Worm (Caenorhabditis elegans) whole organism, early embryonic: ENCODE data around the gene srab-25.

ENCODE experiments used
- ama-1 ChIP-seq: fragments of 150-350 bp; optimal IDR thresholded peaks from 2 replicates; lab custom pipeline; 2014
- flt-1 ChIP-seq: fragments of 200-800 bp; sonication (Bioruptor generic); IDR thresholded peaks from 2 replicates; pipeline ENCODE4 v1.3.6; 2022; ENCODE audit warnings: missing genetic modification characterization, missing compliant biosample characterization
- hmbx-1 ChIP-seq: sonication (generic microtip); optimal IDR thresholded peaks from 2 replicates; lab custom pipeline; 2016; ENCODE audit warnings: mild to moderate bottlenecking, missing genetic modification characterization, missing compliant biosample characterization
- hnd-1 ChIP-seq: sonication (generic microtip); optimal IDR thresholded peaks from 2 replicates; lab custom pipeline; 2016; ENCODE audit warnings: missing genetic modification characterization, missing compliant biosample characterization
- sea-1 ChIP-seq: fragments of 200-800 bp; sonication (Bioruptor generic); conservative IDR thresholded peaks from 2 replicates; pipeline ENCODE4 v1.3.6; 2022; ENCODE audit warnings: missing genetic modification characterization, missing compliant biosample characterization

- TF ChIP-seq sea-1 (no peak), ama-1 (no peak), hmbx-1 (tag; lab: Kevin White, UChicago) (no peak), flt-1 (GFP tag; lab: Robert Waterston, UW) (no peak), hnd-1 (tag; lab: Kevin White, UChicago) (no peak)
These were observed 21.0 kb downstream of the srab-25 start, which contains the start of gene srw-102 for ce11 chrV:1719927-1720326.
